Worm (Caenorhabditis elegans): ENCODE data around the gene C54D2.6.

The C54D2.6 gene

ce11 chrX:7825707-7826106 lies 21.6 kb downstream of the C54D2.6 start:
- TF ChIP-seq lim-6 (tag; optimal IDR thresholded peaks at IDR 0.05) (no peak), hlh-6 (tag; optimal IDR thresholded peaks at IDR 0.05) (no peak), pat-9 (tag; optimal IDR thresholded peaks at IDR 0.05) (no peak), ama-1 (optimal IDR thresholded peaks at IDR 0.05) (peak; percentile 63), elt-2 (tag; optimal IDR thresholded peaks at IDR 0.05) (peak; percentile 44), ceh-6 (GFP tag; optimal IDR thresholded peaks at IDR 0.05) (no peak), lin-11 (tag; optimal IDR thresholded peaks at IDR 0.05) (no peak), ceh-34 (tag; optimal IDR thresholded peaks at IDR 0.05) (peak; percentile 46), hlh-8 (tag; optimal IDR thresholded peaks at IDR 0.05) (no peak), nfya-1 (tag; optimal IDR thresholded peaks at IDR 0.05) (peak; percentile 66), dve-1 (tag; optimal IDR thresholded peaks at IDR 0.05) (peak; percentile 24), ceh-45 (GFP tag; IDR thresholded peaks at IDR 0.05) (no peak), rnt-1 (tag; optimal IDR thresholded peaks at IDR 0.05) (peak; percentile 18), mec-3 (tag; optimal IDR thresholded peaks at IDR 0.05; ENCODE audit: borderline replicate concordance) (no peak), sdc-2 (tag; optimal IDR thresholded peaks at IDR 0.05) (no peak), F13H6.1 (tag; optimal IDR thresholded peaks at IDR 0.05) (no peak), ceh-9 (tag; optimal IDR thresholded peaks at IDR 0.05) (no peak), tbx-2 (tag; optimal IDR thresholded peaks at IDR 0.05) (peak; percentile 21), ceh-18 (tag; optimal IDR thresholded peaks at IDR 0.05) (no peak)

ce11 chrX:7823108-7823704 lies 24.1 kb downstream of the C54D2.6 start, which contains the start of gene eef-1A.2:
Gene eef-1A.2 (plus strand): TSS chrX:7823654.
- TF ChIP-seq ceh-31 (tag; optimal IDR thresholded peaks at IDR 0.05) (peak; percentile 88), K09A11.1 (tag; optimal IDR thresholded peaks at IDR 0.05; ENCODE audit: insufficient read depth) (peak; percentile 40), dmd-4 (tag; optimal IDR thresholded peaks at IDR 0.05; ENCODE audit: borderline replicate concordance) (peak; percentile 51), F13H6.1 (tag; optimal IDR thresholded peaks at IDR 0.05) (peak; percentile 33), ztf-16 (tag; optimal IDR thresholded peaks at IDR 0.05) (no peak), ceh-18 (tag; optimal IDR thresholded peaks at IDR 0.05) (peak; percentile 83), unc-42 (tag; optimal IDR thresholded peaks at IDR 0.05) (peak; percentile 92), ahr-1 (tag; optimal IDR thresholded peaks at IDR 0.05) (no peak), nhr-232 (tag; optimal IDR thresholded peaks at IDR 0.05) (no peak), ets-4 (tag; optimal IDR thresholded peaks at IDR 0.05) (no peak), nhr-11 (tag; optimal IDR thresholded peaks at IDR 0.05) (no peak), C08G9.2 (tag; optimal IDR thresholded peaks at IDR 0.05) (peak; percentile 24), unc-86 (tag; optimal IDR thresholded peaks at IDR 0.05) (peak; percentile 12), madf-2 (tag; optimal IDR thresholded peaks at IDR 0.05) (peak; percentile 39), ceh-48 (tag; optimal IDR thresholded peaks at IDR 0.05) (peak; percentile 32), fkh-6 (tag; optimal IDR thresholded peaks at IDR 0.05) (no peak), pha-2 (tag; optimal IDR thresholded peaks at IDR 0.05) (peak; percentile 45), elt-2 (tag; optimal IDR thresholded peaks at IDR 0.05) (peak; percentile 79), ceh-19 (GFP tag; optimal IDR thresholded peaks at IDR 0.05) (no peak), hlh-13 (GFP tag; optimal IDR thresholded peaks at IDR 0.05) (no peak), unc-3 (GFP tag; conservative IDR thresholded peaks at IDR 0.05) (no peak), unc-3 (tag; optimal IDR thresholded peaks at IDR 0.05) (no peak), ceh-22 (tag; optimal IDR thresholded peaks at IDR 0.05) (peak; percentile 57), eyg-1 (tag; optimal IDR thresholded peaks at IDR 0.05) (peak; percentile 60), sdc-2 (tag; optimal IDR thresholded peaks at IDR 0.05) (peak; percentile 80), npax-4 (tag; optimal IDR thresholded peaks at IDR 0.05) (no peak), pag-3 (tag; optimal IDR thresholded peaks at IDR 0.05; ENCODE audit: borderline replicate concordance) (peak; percentile 31), ceh-30 (tag; optimal IDR thresholded peaks at IDR 0.05) (no peak), syd-9 (tag; optimal IDR thresholded peaks at IDR 0.05) (no peak), tbx-2 (tag; optimal IDR thresholded peaks at IDR 0.05) (peak; percentile 87), hlh-15 (tag; optimal IDR thresholded peaks at IDR 0.05) (no peak), hlh-8 (tag; optimal IDR thresholded peaks at IDR 0.05) (no peak), K02D7.2 (tag; optimal IDR thresholded peaks at IDR 0.05) (no peak), T23F11.4 (GFP tag; optimal IDR thresholded peaks at IDR 0.05) (no peak), pha-4 (tag; optimal IDR thresholded peaks at IDR 0.05) (no peak), pqm-1 (tag; optimal IDR thresholded peaks at IDR 0.05) (no peak), tbx-7 (tag; optimal IDR thresholded peaks at IDR 0.05) (peak; percentile 48), pros-1 (tag; optimal IDR thresholded peaks at IDR 0.05) (peak; percentile 38), unc-55 (GFP tag; optimal IDR thresholded peaks at IDR 0.05) (peak; percentile 64)

Measured in whole organism, late embryonic.